Worm (Caenorhabditis elegans) whole organism, young adult: ENCODE results near the gene R02D5.1.

Experiments
- D2030.7 ChIP-seq: fragments of 200-800 bp; sonication (Bioruptor generic); IDR thresholded peaks from 2 replicates; pipeline ENCODE4 v1.3.6; 2022; ENCODE audit warnings: missing genetic modification reagents, missing genetic modification characterization, missing compliant biosample characterization
- F55B11.4 ChIP-seq: sonication (generic microtip); optimal IDR thresholded peaks from 2 replicates; lab custom pipeline; 2016; ENCODE audit warnings: missing compliant biosample characterization, missing genetic modification characterization, borderline replicate concordance; ENCODE audit not compliant: insufficient read depth
- Y53F4B.3 ChIP-seq: fragments of 200-800 bp; sonication (Bioruptor generic); IDR thresholded peaks from 2 replicates; pipeline ENCODE4 v1.3.6; 2022; ENCODE audit warnings: missing genetic modification reagents, missing genetic modification characterization, missing compliant biosample characterization
- ceh-79 ChIP-seq: sonication (generic microtip); optimal IDR thresholded peaks from 2 replicates; lab custom pipeline; 2017; ENCODE audit warnings: mild to moderate bottlenecking, missing genetic modification characterization, missing compliant biosample characterization
- dox-1 ChIP-seq: fragments of 200-800 bp; sonication (Bioruptor generic); IDR thresholded peaks from 2 replicates; pipeline ENCODE4 v1.3.6; 2022; ENCODE audit warnings: missing genetic modification reagents, missing genetic modification characterization, missing compliant biosample characterization
- madf-8 ChIP-seq: fragments of 200-800 bp; sonication (Bioruptor generic); conservative IDR thresholded peaks from 2 replicates; pipeline ENCODE4 v1.3.6; 2022; ENCODE audit warnings: missing genetic modification reagents, missing genetic modification characterization, missing compliant biosample characterization
- nhr-179 ChIP-seq: sonication (generic microtip); optimal IDR thresholded peaks from 2 replicates; lab custom pipeline; 2016; ENCODE audit warnings: mild to moderate bottlenecking, missing genetic modification characterization, missing compliant biosample characterization
- pha-4 ChIP-seq: fragments of 150-350 bp; sonication (generic microtip); optimal IDR thresholded peaks from 2 replicates; lab custom pipeline; 2014; ENCODE audit warnings: missing biosample characterization, missing genetic modification reagents, missing genetic modification characterization
- unc-130 ChIP-seq: sonication (generic microtip); optimal IDR thresholded peaks from 2 replicates; lab custom pipeline; 2016; ENCODE audit warnings: missing genetic modification reagents, missing genetic modification characterization, missing compliant biosample characterization
- zim-3 ChIP-seq: sonication (generic microtip); optimal IDR thresholded peaks from 2 replicates; lab custom pipeline; 2017; ENCODE audit warnings: mild to moderate bottlenecking, missing genetic modification characterization, moderate library complexity, missing compliant biosample characterization

DNA sequence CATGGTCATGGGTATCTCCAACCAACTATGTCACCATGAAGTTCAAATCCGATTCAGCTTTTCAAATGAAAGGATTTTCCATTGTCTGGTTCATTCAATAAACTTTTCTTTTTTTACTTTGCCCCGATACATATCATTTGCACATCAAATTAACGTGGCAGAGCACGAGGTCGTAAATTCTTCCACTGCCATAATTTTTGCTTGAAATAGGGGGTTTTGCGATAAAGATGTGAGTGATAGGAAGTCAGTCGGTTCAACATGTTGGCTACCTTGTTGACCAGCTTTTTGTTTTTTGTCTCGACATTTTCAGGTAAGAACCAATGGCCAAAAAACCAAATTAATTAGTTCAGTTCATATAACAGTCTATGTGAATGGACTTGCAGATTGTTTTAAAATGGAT, 31.4 kb upstream of the R02D5.1 start, which contains the start of gene clec-54:
- no peak for TF ChIP-seq ceh-79 (tag; lab: Kevin White, UChicago)
- no peak for TF ChIP-seq Y53F4B.3 (GFP tag; lab: Robert Waterston, UW)
- no peak for TF ChIP-seq D2030.7
- TF ChIP-seq nhr-179, result no peak
- TF ChIP-seq zim-3 (tag; lab: Kevin White, UChicago), result no peak
- no peak for TF ChIP-seq unc-130 (GFP tag; lab: Kevin White, UChicago)
- no peak for TF ChIP-seq pha-4 (tag; lab: Kevin White, UChicago)
- TF ChIP-seq dox-1 (GFP tag; lab: Robert Waterston, UW), result no peak
- no peak for TF ChIP-seq F55B11.4
- TF ChIP-seq madf-8 (GFP tag; lab: Robert Waterston, UW), result no peak
